Worm (Caenorhabditis elegans) whole organism, L1 larva: Measurements from ENCODE around the gene snt-1.

Experiments
- C04F5.9 ChIP-seq: sonication (generic microtip); optimal IDR thresholded peaks from 2 replicates; lab custom pipeline; 2016; ENCODE audit warnings: missing genetic modification characterization, missing compliant biosample characterization
- C16A3.4 ChIP-seq: fragments of 150-350 bp; optimal IDR thresholded peaks from 2 replicates; lab custom pipeline; 2014; ENCODE audit warnings: missing biosample characterization, missing genetic modification characterization
- C34B4.2 ChIP-seq: sonication (generic microtip); optimal IDR thresholded peaks from 2 replicates; lab custom pipeline; 2017; ENCODE audit warnings: mild to moderate bottlenecking, missing genetic modification characterization, missing compliant biosample characterization
- Y116A8C.19 ChIP-seq: sonication (generic microtip); optimal IDR thresholded peaks from 2 replicates; lab custom pipeline; 2016; ENCODE audit warnings: missing compliant biosample characterization, missing genetic modification characterization, borderline replicate concordance
- aha-1 ChIP-seq: fragments of 150-350 bp; optimal IDR thresholded peaks from 2 replicates; lab custom pipeline; 2014; ENCODE audit warnings: missing biosample characterization, missing genetic modification characterization
- alr-1 ChIP-seq: fragments of 200-800 bp; sonication (Bioruptor generic); optimal IDR thresholded peaks from 2 replicates; lab custom pipeline; 2018; ENCODE audit warnings: borderline replicate concordance, mild to moderate bottlenecking, missing genetic modification characterization, missing compliant biosample characterization
- ama-1 ChIP-seq: fragments of 150-350 bp; optimal IDR thresholded peaks from 2 replicates; lab custom pipeline; 2014
- blmp-1 ChIP-seq: fragments of 150-350 bp; optimal IDR thresholded peaks from 2 replicates; lab custom pipeline; 2014; ENCODE audit warnings: missing biosample characterization, missing genetic modification characterization
- ceh-63 ChIP-seq: fragments of 200-800 bp; sonication (Bioruptor generic); optimal IDR thresholded peaks from 2 replicates; lab custom pipeline; 2018; ENCODE audit warnings: mild to moderate bottlenecking, missing genetic modification characterization, missing compliant biosample characterization
- ceh-8 ChIP-seq: fragments of 200-800 bp; sonication (Bioruptor generic); optimal IDR thresholded peaks from 2 replicates; lab custom pipeline; 2018; ENCODE audit warnings: mild to moderate bottlenecking, missing genetic modification characterization, moderate library complexity, missing compliant biosample characterization
- ceh-82 ChIP-seq, 3 experiments: fragments of 150-350 bp in 1 of 3; sonication (generic microtip) in 2 of 3; optimal IDR thresholded peaks; 2 replicates each; lab custom pipeline; 2014 to 2017; ENCODE audit warnings: missing biosample characterization in 3 of 3, missing genetic modification characterization in 3 of 3
- ceh-88 ChIP-seq: fragments of 200-800 bp; sonication (Bioruptor generic); IDR thresholded peaks from 2 replicates; pipeline ENCODE4 v1.3.6; 2022; ENCODE audit warnings: missing genetic modification characterization, missing compliant biosample characterization
- ces-1 ChIP-seq: fragments of 150-350 bp; optimal IDR thresholded peaks from 2 replicates; lab custom pipeline; 2014; ENCODE audit warnings: missing biosample characterization, missing genetic modification reagents, missing genetic modification characterization
- dpl-1 ChIP-seq, 3 experiments: fragments of 150-350 bp in 2 of 3; sonication (generic microtip) in 1 of 3; optimal IDR thresholded peaks; 2 replicates each; lab custom pipeline; 2014 to 2017; ENCODE audit warnings: missing biosample characterization in 3 of 3, missing genetic modification characterization in 3 of 3, missing genetic modification reagents in 3 of 3
- efl-3 ChIP-seq: fragments of 200-800 bp; sonication (Bioruptor generic); optimal IDR thresholded peaks from 2 replicates; lab custom pipeline; 2018; ENCODE audit warnings: mild to moderate bottlenecking, missing genetic modification characterization, missing compliant biosample characterization
- egl-13 ChIP-seq: sonication (generic microtip); optimal IDR thresholded peaks from 2 replicates; lab custom pipeline; 2016; ENCODE audit warnings: missing genotype, missing genetic modification reagents, missing genetic modification characterization, missing compliant biosample characterization
- elt-3 ChIP-seq, 6 experiments: fragments of 150-350 bp in 1 of 6; sonication (generic microtip); optimal IDR thresholded peaks; 2 replicates each; lab custom pipeline; 2017 to 2018; ENCODE audit warnings: missing biosample characterization in 6 of 6, missing genetic modification characterization in 6 of 6, inconsistent platforms in 1 of 6
- ets-5 ChIP-seq: fragments of 200-800 bp; sonication (Bioruptor generic); IDR thresholded peaks from 2 replicates; pipeline ENCODE4 v1.3.6; 2022; ENCODE audit warnings: missing genetic modification characterization, missing compliant biosample characterization
- fkh-10 ChIP-seq: sonication (generic microtip); optimal IDR thresholded peaks from 2 replicates; lab custom pipeline; 2017; ENCODE audit warnings: missing biosample characterization, missing genetic modification reagents, missing genetic modification characterization
- fkh-4 ChIP-seq: sonication (generic microtip); optimal IDR thresholded peaks from 2 replicates; lab custom pipeline; 2016; ENCODE audit warnings: missing compliant biosample characterization, missing genetic modification characterization, borderline replicate concordance
- fkh-8 ChIP-seq: sonication (generic microtip); optimal IDR thresholded peaks from 2 replicates; lab custom pipeline; 2016; ENCODE audit warnings: mild to moderate bottlenecking, missing genetic modification characterization, missing compliant biosample characterization
- grh-1 ChIP-seq: fragments of 200-800 bp; sonication (Bioruptor generic); IDR thresholded peaks from 2 replicates; pipeline ENCODE4 v1.3.6; 2022; ENCODE audit warnings: missing genetic modification reagents, missing genetic modification characterization, missing compliant biosample characterization
- hpl-2 ChIP-seq: fragments of 150-350 bp; optimal IDR thresholded peaks from 2 replicates; lab custom pipeline; 2014; ENCODE audit warnings: missing biosample characterization, missing genetic modification reagents, missing genetic modification characterization
- irx-1 ChIP-seq: sonication (generic microtip); optimal IDR thresholded peaks from 2 replicates; lab custom pipeline; 2016; ENCODE audit warnings: missing genetic modification characterization, missing compliant biosample characterization
- isw-1 ChIP-seq: fragments of 200-800 bp; sonication (Bioruptor generic); IDR thresholded peaks from 2 replicates; pipeline ENCODE4 v1.3.6; 2022; ENCODE audit warnings: missing genetic modification characterization, missing compliant biosample characterization
- lin-15B ChIP-seq: fragments of 150-350 bp; sonication (generic microtip); optimal IDR thresholded peaks from 3 replicates; lab custom pipeline; 2014; ENCODE audit warnings: missing biosample characterization, missing genetic modification characterization
- lin-39 ChIP-seq: fragments of 150-350 bp; optimal IDR thresholded peaks from 2 replicates; lab custom pipeline; 2014; ENCODE audit warnings: missing biosample characterization, missing genetic modification reagents, missing genetic modification characterization
- lsy-2 ChIP-seq, 2 experiments: fragments of 150-350 bp; optimal IDR thresholded peaks; 2 replicates each; lab custom pipeline; 2014; ENCODE audit warnings: missing biosample characterization in 2 of 2, missing genetic modification characterization in 2 of 2
- mab-9 ChIP-seq: fragments of 200-800 bp; sonication (Bioruptor generic); IDR thresholded peaks from 2 replicates; pipeline ENCODE4 v1.3.6; 2022; ENCODE audit warnings: missing genetic modification reagents, missing genetic modification characterization, missing compliant biosample characterization
- mdl-1 ChIP-seq, 2 experiments: fragments of 150-350 bp; optimal IDR thresholded peaks; 2 replicates each; lab custom pipeline; 2014 to 2017; ENCODE audit warnings: missing biosample characterization in 2 of 2, missing genetic modification characterization in 2 of 2, inconsistent platforms in 1 of 2
- mef-2 ChIP-seq: fragments of 150-350 bp; optimal IDR thresholded peaks from 2 replicates; lab custom pipeline; 2014; ENCODE audit warnings: missing biosample characterization, missing genetic modification characterization
- nhr-11 ChIP-seq: fragments of 150-350 bp; optimal IDR thresholded peaks from 2 replicates; lab custom pipeline; 2014; ENCODE audit warnings: missing biosample characterization, missing genetic modification characterization
- nhr-12 ChIP-seq: sonication (generic microtip); optimal IDR thresholded peaks from 2 replicates; lab custom pipeline; 2017; ENCODE audit warnings: missing biosample characterization, missing genetic modification characterization
- nhr-20 ChIP-seq: sonication (generic microtip); optimal IDR thresholded peaks from 2 replicates; lab custom pipeline; 2016; ENCODE audit warnings: mild to moderate bottlenecking, missing genetic modification characterization, missing compliant biosample characterization
- nhr-237 ChIP-seq: fragments of 150-350 bp; optimal IDR thresholded peaks from 2 replicates; lab custom pipeline; 2014; ENCODE audit warnings: missing biosample characterization, missing genetic modification characterization
- nhr-28 ChIP-seq: fragments of 150-350 bp; optimal IDR thresholded peaks from 2 replicates; lab custom pipeline; 2014; ENCODE audit warnings: missing biosample characterization, missing genetic modification characterization
- nhr-71 ChIP-seq: sonication (generic microtip); optimal IDR thresholded peaks from 2 replicates; lab custom pipeline; 2016; ENCODE audit warnings: mild to moderate bottlenecking, missing genetic modification characterization, moderate library complexity, missing compliant biosample characterization
- nhr-76 ChIP-seq: sonication (generic microtip); optimal IDR thresholded peaks from 2 replicates; lab custom pipeline; 2017; ENCODE audit warnings: missing biosample characterization, missing genetic modification characterization
- nhr-77 ChIP-seq: fragments of 150-350 bp; optimal IDR thresholded peaks from 2 replicates; lab custom pipeline; 2014; ENCODE audit warnings: missing biosample characterization, missing genetic modification characterization
- nhr-85 ChIP-seq: sonication (generic microtip); peaks from one replicate; lab custom pipeline; 2016; ENCODE audit warnings: missing genetic modification characterization, inconsistent platforms, missing compliant biosample characterization
- pqm-1 ChIP-seq: sonication (generic microtip); optimal IDR thresholded peaks from 3 replicates; lab custom pipeline; 2017; ENCODE audit warnings: missing biosample characterization, missing genetic modification characterization
- rnt-1 ChIP-seq: sonication (generic microtip); optimal IDR thresholded peaks from 2 replicates; lab custom pipeline; 2016; ENCODE audit warnings: mild to moderate bottlenecking, missing genetic modification characterization, moderate library complexity, missing compliant biosample characterization
- sox-4 ChIP-seq: sonication (generic microtip); optimal IDR thresholded peaks from 2 replicates; lab custom pipeline; 2016; ENCODE audit warnings: missing genetic modification characterization, missing compliant biosample characterization
- sptf-1 ChIP-seq: fragments of 150-350 bp; optimal IDR thresholded peaks from 2 replicates; lab custom pipeline; 2014; ENCODE audit warnings: missing biosample characterization, missing genetic modification characterization
- sup-37 ChIP-seq: fragments of 200-800 bp; sonication (Bioruptor generic); optimal IDR thresholded peaks from 2 replicates; lab custom pipeline; 2018; ENCODE audit warnings: mild to moderate bottlenecking, missing genetic modification characterization, missing compliant biosample characterization
- tlp-1 ChIP-seq: fragments of 150-350 bp; optimal IDR thresholded peaks from 2 replicates; lab custom pipeline; 2014; ENCODE audit warnings: missing biosample characterization, missing genetic modification characterization
- unc-130 ChIP-seq: fragments of 150-350 bp; optimal IDR thresholded peaks from 2 replicates; lab custom pipeline; 2017; ENCODE audit warnings: missing biosample characterization, missing genetic modification characterization, inconsistent platforms
- unc-86 ChIP-seq: sonication (generic microtip); optimal IDR thresholded peaks from 2 replicates; lab custom pipeline; 2016; ENCODE audit warnings: missing genetic modification characterization, missing compliant biosample characterization
- unc-98 ChIP-seq: fragments of 200-800 bp; sonication (Bioruptor generic); IDR thresholded peaks from 2 replicates; pipeline ENCODE4 v1.3.6; 2022; ENCODE audit warnings: missing genetic modification characterization, missing compliant biosample characterization
- vab-15 ChIP-seq: sonication (generic microtip); optimal IDR thresholded peaks from 2 replicates; lab custom pipeline; 2017; ENCODE audit warnings: missing genotype, mild to moderate bottlenecking, missing genetic modification characterization, missing compliant biosample characterization

snt-1 gene

DNA sequence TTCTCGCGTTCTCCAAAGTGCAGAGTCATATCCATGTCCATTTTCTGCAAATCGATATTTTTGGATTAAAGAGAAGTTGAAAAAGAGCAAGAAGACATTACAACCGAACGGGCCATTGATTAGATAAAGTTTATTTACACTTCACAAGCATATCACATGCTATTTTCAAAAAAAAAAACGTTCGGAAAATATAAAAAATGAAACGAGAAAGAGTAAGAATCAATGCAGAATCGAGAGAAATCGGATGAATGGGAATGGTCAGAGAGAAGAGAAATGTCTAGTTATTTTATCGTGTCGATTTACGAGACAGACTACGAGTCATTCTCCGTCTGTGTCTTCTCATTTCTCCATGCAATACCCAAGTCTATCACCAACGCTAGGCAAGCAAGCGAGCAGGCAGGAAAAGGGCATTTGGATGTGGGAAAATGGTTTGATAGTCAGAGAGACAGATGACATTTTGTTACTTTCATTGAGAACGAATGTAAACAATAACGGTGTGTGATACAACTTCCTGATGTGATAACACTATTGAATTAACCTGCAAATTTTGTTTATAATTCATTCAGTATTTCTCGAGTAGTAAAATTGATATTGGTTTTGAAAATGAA lies 10.6 kb upstream of the snt-1 start, which contains the start of gene F31E8.4 (continued):
- no peak for TF ChIP-seq sup-37 (GFP tag; lab: Kevin White, UChicago)
- TF ChIP-seq ama-1 = no peak
- TF ChIP-seq nhr-76 (tag; lab: Kevin White, UChicago) = no peak
- TF ChIP-seq lin-39 (tag; lab: Kevin White, UChicago) = no peak
- TF ChIP-seq tlp-1 = no peak
- no peak for TF ChIP-seq ceh-63
- TF ChIP-seq isw-1 (GFP tag; lab: Robert Waterston, UW) = no peak
- TF ChIP-seq fkh-4 (tag; lab: Kevin White, UChicago) = no peak
- TF ChIP-seq vab-15 (tag; lab: Kevin White, UChicago) = no peak
- TF ChIP-seq aha-1 = no peak
- TF ChIP-seq ceh-8 (GFP tag; lab: Kevin White, UChicago) = no peak
- TF ChIP-seq nhr-12 = no peak
- no peak for TF ChIP-seq lin-15B (tag; lab: Kevin White, UChicago)
- no peak for TF ChIP-seq fkh-8 (tag; lab: Kevin White, UChicago)
- peak; percentile 47 for TF ChIP-seq nhr-20 (tag; lab: Kevin White, UChicago)
- TF ChIP-seq nhr-237 (tag; lab: Kevin White, UChicago) = no peak
- TF ChIP-seq dpl-1 (GFP tag; optimal IDR thresholded peaks at IDR 0.05; lab: Kevin White, UChicago) = no peak
- TF ChIP-seq ces-1 (GFP tag; lab: Kevin White, UChicago) = no peak
- TF ChIP-seq mab-9 = no peak
- no peak for TF ChIP-seq unc-130 (tag; lab: Kevin White, UChicago)
- TF ChIP-seq C34B4.2 (tag; lab: Kevin White, UChicago) = no peak
- no peak for TF ChIP-seq fkh-10
- TF ChIP-seq ceh-88 = no peak
- TF ChIP-seq rnt-1 (tag; lab: Kevin White, UChicago) = peak; percentile 14
- TF ChIP-seq egl-13 = no peak
- TF ChIP-seq blmp-1 (tag; lab: Kevin White, UChicago) = peak; percentile 67
- no peak for TF ChIP-seq nhr-28 (tag; lab: Kevin White, UChicago)
- no peak for TF ChIP-seq nhr-77 (tag; lab: Kevin White, UChicago)
- no peak for TF ChIP-seq irx-1
- no peak for TF ChIP-seq C16A3.4 (tag; lab: Kevin White, UChicago)
- TF ChIP-seq lsy-2 (tag; optimal IDR thresholded peaks at IDR 0.05; lab: Kevin White, UChicago) = peak in 1 of 2 experiments; percentile 19
- TF ChIP-seq nhr-71 = peak; percentile 22
- no peak for TF ChIP-seq unc-86 (tag; lab: Kevin White, UChicago)
- TF ChIP-seq mdl-1 (tag; optimal IDR thresholded peaks at IDR 0.05; lab: Kevin White, UChicago) = peak in 1 of 2 experiments; percentile 24
- TF ChIP-seq nhr-85 (tag; lab: Kevin White, UChicago) = no peak
- TF ChIP-seq elt-3 (tag; optimal IDR thresholded peaks at IDR 0.05; lab: Kevin White, UChicago) = peak in 1 of 6 experiments; percentile 52
- TF ChIP-seq, all 84 proteins: peak for 14

DNA sequence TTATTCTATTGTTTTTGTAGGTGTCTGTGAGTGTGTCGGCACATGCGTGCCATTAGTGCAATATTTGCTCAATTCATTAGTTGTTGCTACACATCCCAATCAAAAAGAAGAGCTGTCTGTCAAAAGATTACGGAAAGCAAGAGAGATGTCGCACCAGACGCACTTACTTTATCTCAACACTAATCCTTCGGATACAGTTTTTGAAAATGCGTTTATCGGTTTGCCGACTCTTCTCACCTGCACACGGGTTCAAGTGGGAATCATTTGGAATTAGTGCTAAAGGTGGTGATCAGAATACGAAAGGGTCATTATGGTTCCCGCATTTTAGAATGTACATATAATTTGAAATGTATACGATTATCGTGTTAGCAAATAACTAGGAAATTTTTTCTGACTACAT lies 9.5 kb upstream of the snt-1 start:
- no peak for TF ChIP-seq ceh-63
- no peak for TF ChIP-seq sox-4 (tag; lab: Kevin White, UChicago)
- TF ChIP-seq grh-1 (GFP tag; lab: Robert Waterston, UW) = no peak
- no peak for TF ChIP-seq alr-1 (tag; lab: Kevin White, UChicago)
- TF ChIP-seq Y116A8C.19 (tag; lab: Kevin White, UChicago) = no peak

DNA sequence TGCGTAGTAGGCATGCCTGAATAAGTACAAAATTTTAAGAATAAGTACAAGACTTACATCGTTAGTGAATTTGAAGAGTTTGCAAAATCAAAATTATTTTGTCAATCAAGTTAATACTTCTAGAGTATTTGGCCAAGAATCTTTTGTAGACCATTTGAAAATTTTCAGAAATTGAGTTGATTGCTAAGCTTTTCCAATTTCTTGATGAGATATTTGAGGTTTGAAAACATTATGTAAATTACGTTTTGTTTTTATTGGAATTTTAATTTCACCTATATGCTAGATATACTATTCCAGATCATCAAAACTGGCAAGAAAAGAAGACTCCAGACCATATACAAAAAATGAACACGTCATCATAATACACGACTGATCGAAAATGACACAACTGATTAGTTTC lies 7.7 kb upstream of the snt-1 start, which contains the start of gene tab-1:
tab-1 (plus strand) TSS at position 301 of the 400 bp plus-strand sequence.
- TF ChIP-seq nhr-71 = no peak
- TF ChIP-seq ets-5 (GFP tag; lab: Robert Waterston, UW) = no peak
- no peak for TF ChIP-seq mdl-1 (tag; optimal IDR thresholded peaks at IDR 0.05; lab: Kevin White, UChicago)
- no peak for TF ChIP-seq C04F5.9 (tag; lab: Kevin White, UChicago)
- no peak for TF ChIP-seq efl-3 (GFP tag; lab: Kevin White, UChicago)
- no peak for TF ChIP-seq pqm-1 (tag; lab: Kevin White, UChicago)
- no peak for TF ChIP-seq sox-4 (tag; lab: Kevin White, UChicago)
- TF ChIP-seq tlp-1 = no peak
- TF ChIP-seq mef-2 = no peak
- TF ChIP-seq hpl-2 = no peak
- no peak for TF ChIP-seq unc-98 (GFP tag; lab: Robert Waterston, UW)
- no peak for TF ChIP-seq sptf-1 (tag; lab: Kevin White, UChicago)
- no peak for TF ChIP-seq mab-9
- no peak for TF ChIP-seq isw-1 (GFP tag; lab: Robert Waterston, UW)
- TF ChIP-seq ceh-82 (tag; optimal IDR thresholded peaks at IDR 0.05; lab: Kevin White, UChicago) = no peak
- no peak for TF ChIP-seq C16A3.4 (tag; lab: Kevin White, UChicago)
- no peak for TF ChIP-seq nhr-11 (tag; lab: Kevin White, UChicago)
